Worm (Caenorhabditis elegans) whole organism, mixed stage, embryonic: ENCODE measurements around the gene T07F10.5.

ENCODE experiments used
- snpc-4 ChIP-seq: fragments of 150-350 bp; optimal IDR thresholded peaks from 2 replicates; lab custom pipeline; 2014; ENCODE audit warnings: missing biosample characterization, missing genetic modification characterization
- sptf-1 ChIP-seq: sonication (generic microtip); optimal IDR thresholded peaks from 2 replicates; lab custom pipeline; 2017; ENCODE audit warnings: mild to moderate bottlenecking, missing genetic modification characterization, moderate library complexity, missing compliant biosample characterization

DNA sequence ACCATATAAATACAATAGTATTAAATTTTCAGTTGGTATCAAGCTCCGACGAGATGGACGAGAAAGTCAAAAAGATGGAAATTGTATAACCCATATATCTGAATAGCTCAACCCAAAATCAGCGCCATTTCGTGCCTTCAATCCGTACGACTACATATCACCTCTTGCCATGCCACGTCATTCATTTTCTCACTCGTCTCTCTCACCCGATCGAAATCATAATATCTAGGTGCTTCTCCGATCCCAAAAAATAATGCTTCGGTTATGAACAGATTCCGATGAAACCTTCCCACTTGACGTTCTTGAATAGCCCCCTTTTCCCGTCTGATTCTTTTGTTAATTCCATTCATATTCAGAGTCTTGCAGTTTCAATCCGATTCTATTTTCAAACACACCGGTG lies 15.7 kb downstream of the T07F10.5 start:
- no peak for TF ChIP-seq sptf-1 (tag; lab: Kevin White, UChicago)
- TF ChIP-seq snpc-4 (tag; lab: Kevin White, UChicago) = no peak
